Worm (Caenorhabditis elegans): ENCODE results near the gene T05E12.6.

DNA sequence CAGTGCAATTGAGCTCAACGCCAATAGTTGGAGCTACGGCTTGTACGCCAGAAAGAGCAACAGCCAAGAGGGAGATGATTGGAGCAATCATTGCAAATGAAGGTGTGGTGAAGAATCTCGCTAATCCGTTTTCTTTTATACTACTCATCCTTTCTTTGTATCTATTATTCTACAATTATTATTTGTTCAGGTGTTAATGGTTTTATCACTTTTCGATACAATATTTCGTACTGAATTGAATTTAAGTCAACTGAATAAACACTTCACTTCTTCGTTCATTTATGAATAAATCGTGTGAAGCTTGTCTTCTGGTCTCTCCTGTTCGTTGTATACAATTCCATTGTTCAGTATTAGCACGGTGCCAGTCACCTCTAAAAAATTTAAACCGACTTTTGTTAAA lies 19.1 kb upstream of the T05E12.6 start, which contains the start of gene ZK218.11:
- TF ChIP-seq jun-1 (tag; optimal IDR thresholded peaks at IDR 0.05): no peak
- TF ChIP-seq nhr-77 (tag; optimal IDR thresholded peaks at IDR 0.05): no peak
- no peak for TF ChIP-seq zag-1 (tag; optimal IDR thresholded peaks at IDR 0.05)
- TF ChIP-seq nhr-12 (tag; optimal IDR thresholded peaks at IDR 0.05): no peak
- TF ChIP-seq ztf-11 (tag; optimal IDR thresholded peaks at IDR 0.05): no peak
- TF ChIP-seq unc-62 (GFP tag; optimal IDR thresholded peaks at IDR 0.05): no peak
- no peak for TF ChIP-seq snpc-4 (tag; optimal IDR thresholded peaks at IDR 0.05)
- TF ChIP-seq elt-3 (tag; optimal IDR thresholded peaks at IDR 0.05): no peak

Data from whole organism, L3 larva.